Worm (Caenorhabditis elegans) whole organism, L2 larva: Measurements from ENCODE around the gene str-188.

ENCODE experiments used
- elt-1 ChIP-seq: fragments of 150-350 bp; optimal IDR thresholded peaks from 2 replicates; lab custom pipeline; 2014; ENCODE audit warnings: missing biosample characterization, missing genetic modification characterization
- lsy-2 ChIP-seq, 2 experiments: fragments of 150-350 bp in 1 of 2; sonication (generic microtip) in 1 of 2; optimal IDR thresholded peaks; 2 replicates each; lab custom pipeline; 2014 to 2017; ENCODE audit warnings: missing biosample characterization in 2 of 2, missing genetic modification characterization in 2 of 2
- mab-5 ChIP-seq: fragments of 150-350 bp; optimal IDR thresholded peaks from 2 replicates; lab custom pipeline; 2014; ENCODE audit warnings: missing biosample characterization, missing genetic modification characterization
- sma-9 ChIP-seq, 2 experiments: fragments of 150-350 bp in 1 of 2; sonication (generic microtip) in 1 of 2; optimal IDR thresholded peaks; 2 replicates each; lab custom pipeline; 2014 to 2016; ENCODE audit warnings: missing genetic modification characterization in 2 of 2, mild to moderate bottlenecking in 1 of 2, missing biosample characterization in 1 of 2, missing compliant biosample characterization in 1 of 2, missing genetic modification reagents in 1 of 2, moderate library complexity in 1 of 2
- snpc-4 ChIP-seq: fragments of 150-350 bp; optimal IDR thresholded peaks from 2 replicates; lab custom pipeline; 2014; ENCODE audit warnings: missing biosample characterization, missing genetic modification characterization

- TF ChIP-seq sma-9 (GFP tag; optimal IDR thresholded peaks at IDR 0.05; lab: Kevin White, UChicago): no peak
- TF ChIP-seq sma-9 (tag; optimal IDR thresholded peaks at IDR 0.05; lab: Kevin White, UChicago): no peak
- no peak for TF ChIP-seq lsy-2 (tag; optimal IDR thresholded peaks at IDR 0.05; lab: Kevin White, UChicago)
- no peak for TF ChIP-seq mab-5 (tag; lab: Kevin White, UChicago)
- TF ChIP-seq snpc-4: no peak
- no peak for TF ChIP-seq elt-1 (tag; lab: Kevin White, UChicago)
Observed at ce11 chrV:9699216-9699615, 17.3 kb upstream of the str-188 start.
